Worm (Caenorhabditis elegans): ENCODE data around the gene rbbp-5.

ce11 chrII:6050120-6050519, 47.5 kb upstream of the rbbp-5 start, which contains the start of gene gldc-1:
- no peak for TF ChIP-seq nhr-6 (tag; optimal IDR thresholded peaks at IDR 0.05)
- TF ChIP-seq snpc-4 (tag; optimal IDR thresholded peaks at IDR 0.05) = no peak
- TF ChIP-seq unc-62 (GFP tag; optimal IDR thresholded peaks at IDR 0.05 in 1 of 2) = no peak
- no peak for TF ChIP-seq unc-62 (tag; optimal IDR thresholded peaks at IDR 0.05)
- no peak for TF ChIP-seq Y75B8A.6 (GFP tag; IDR thresholded peaks at IDR 0.05)
- TF ChIP-seq ces-1 (GFP tag; optimal IDR thresholded peaks at IDR 0.05) = no peak
- TF ChIP-seq F49E8.2 (tag; optimal IDR thresholded peaks at IDR 0.05; ENCODE audit: borderline replicate concordance) = no peak
- no peak for TF ChIP-seq lin-39 (tag; optimal IDR thresholded peaks at IDR 0.05)
- TF ChIP-seq aly-2 (tag; optimal IDR thresholded peaks at IDR 0.05) = no peak
- no peak for TF ChIP-seq lin-15B (tag; optimal IDR thresholded peaks at IDR 0.05)
- TF ChIP-seq daf-8 (GFP tag; IDR thresholded peaks at IDR 0.05) = no peak
